Worm (Caenorhabditis elegans) whole organism, early embryonic: ENCODE measurements around the gene pei-2.
A peak's percentile ranks its signal among the peaks of the same experiment; 100 is the strongest.

Source experiments
- B0310.2 ChIP-seq: sonication (generic microtip); optimal IDR thresholded peaks from 2 replicates; lab custom pipeline; 2016; ENCODE audit warnings: mild to moderate bottlenecking, missing genetic modification characterization, missing compliant biosample characterization
- F13C5.2 ChIP-seq: sonication (generic microtip); optimal IDR thresholded peaks from 2 replicates; lab custom pipeline; 2017; ENCODE audit warnings: mild to moderate bottlenecking, missing genetic modification characterization, inconsistent platforms, missing compliant biosample characterization
- aly-1 ChIP-seq: sonication (generic microtip); optimal IDR thresholded peaks from 2 replicates; lab custom pipeline; 2016; ENCODE audit warnings: missing genetic modification characterization, missing compliant biosample characterization
- ama-1 ChIP-seq: fragments of 150-350 bp; optimal IDR thresholded peaks from 2 replicates; lab custom pipeline; 2014
- ceh-13 ChIP-seq: fragments of 200-800 bp; sonication (Bioruptor generic); optimal IDR thresholded peaks from 2 replicates; lab custom pipeline; 2018; ENCODE audit warnings: mild to moderate bottlenecking, missing genetic modification characterization, missing compliant biosample characterization
- ceh-36 ChIP-seq: sonication (generic microtip); optimal IDR thresholded peaks from 2 replicates; lab custom pipeline; 2016; ENCODE audit warnings: missing genetic modification characterization, inconsistent platforms, missing compliant biosample characterization
- ets-7 ChIP-seq: sonication (generic microtip); optimal IDR thresholded peaks from 2 replicates; lab custom pipeline; 2016; ENCODE audit warnings: missing genotype, missing genetic modification characterization, missing compliant biosample characterization
- flt-1 ChIP-seq: fragments of 200-800 bp; sonication (Bioruptor generic); IDR thresholded peaks from 2 replicates; pipeline ENCODE4 v1.3.6; 2022; ENCODE audit warnings: missing genetic modification characterization, missing compliant biosample characterization
- hmbx-1 ChIP-seq: sonication (generic microtip); optimal IDR thresholded peaks from 2 replicates; lab custom pipeline; 2016; ENCODE audit warnings: mild to moderate bottlenecking, missing genetic modification characterization, missing compliant biosample characterization
- hmg-4 ChIP-seq: fragments of 200-800 bp; sonication (Bioruptor generic); optimal IDR thresholded peaks from 2 replicates; lab custom pipeline; 2018; ENCODE audit warnings: mild to moderate bottlenecking, missing genetic modification characterization, missing compliant biosample characterization
- hnd-1 ChIP-seq: sonication (generic microtip); optimal IDR thresholded peaks from 2 replicates; lab custom pipeline; 2016; ENCODE audit warnings: missing genetic modification characterization, missing compliant biosample characterization
- pes-1 ChIP-seq: fragments of 200-800 bp; sonication (Bioruptor generic); IDR thresholded peaks from 2 replicates; pipeline ENCODE4 v1.3.6; 2022; ENCODE audit warnings: missing genetic modification reagents, missing genetic modification characterization, missing compliant biosample characterization
- scrt-1 ChIP-seq: fragments of 200-800 bp; sonication (Bioruptor generic); IDR thresholded peaks from 2 replicates; pipeline ENCODE4 v1.3.6; 2022; ENCODE audit warnings: missing genetic modification characterization, missing compliant biosample characterization
- sea-1 ChIP-seq: fragments of 200-800 bp; sonication (Bioruptor generic); conservative IDR thresholded peaks from 2 replicates; pipeline ENCODE4 v1.3.6; 2022; ENCODE audit warnings: missing genetic modification characterization, missing compliant biosample characterization
- tbx-11 ChIP-seq: fragments of 200-800 bp; sonication (Bioruptor generic); IDR thresholded peaks from 2 replicates; pipeline ENCODE4 v1.3.6; 2022; ENCODE audit warnings: missing genetic modification characterization, missing compliant biosample characterization
- tbx-37 ChIP-seq: fragments of 200-800 bp; sonication (Bioruptor generic); conservative IDR thresholded peaks from 2 replicates; pipeline ENCODE4 v1.3.6; 2022; ENCODE audit warnings: missing genetic modification reagents, missing genetic modification characterization, missing compliant biosample characterization
- tra-4 ChIP-seq: sonication (generic microtip); optimal IDR thresholded peaks from 2 replicates; lab custom pipeline; 2017; ENCODE audit warnings: missing genetic modification characterization, missing compliant biosample characterization

The pei-2 gene

ce11 chrV:1023367-1023766 lies at the start of gene pei-2:
pei-2 (minus strand) TSS chrV:1023467.
- TF ChIP-seq hmg-4 (GFP tag; lab: Kevin White, UChicago) (no peak), flt-1 (GFP tag; lab: Robert Waterston, UW) (no peak)

ce11 chrV:1067468-1067867 lies 44.2 kb upstream of the pei-2 start, which contains the start of gene K10C9.7:
K10C9.7 (minus strand) TSS chrV:1067568.
- no peak for TF ChIP-seq hmg-4 (GFP tag; lab: Kevin White, UChicago)
- no peak for TF ChIP-seq ceh-13
- TF ChIP-seq tbx-37 (GFP tag; lab: Robert Waterston, UW) = no peak
- no peak for TF ChIP-seq flt-1 (GFP tag; lab: Robert Waterston, UW)
- TF ChIP-seq hmbx-1 (tag; lab: Kevin White, UChicago) = no peak
- TF ChIP-seq pes-1 (GFP tag; lab: Robert Waterston, UW) = no peak
- no peak for TF ChIP-seq tbx-11 (GFP tag; lab: Robert Waterston, UW)
- no peak for TF ChIP-seq B0310.2
- TF ChIP-seq hnd-1 (tag; lab: Kevin White, UChicago) = no peak
- TF ChIP-seq aly-1 (tag; lab: Kevin White, UChicago) = no peak
- no peak for TF ChIP-seq sea-1 (GFP tag; lab: Robert Waterston, UW)
- no peak for TF ChIP-seq ceh-36 (tag; lab: Kevin White, UChicago)
- TF ChIP-seq ets-7 = no peak
- TF ChIP-seq ama-1 = no peak
- no peak for TF ChIP-seq F13C5.2 (tag; lab: Kevin White, UChicago)
- TF ChIP-seq tra-4 (tag; lab: Kevin White, UChicago) = no peak
- TF ChIP-seq scrt-1 (GFP tag; lab: Robert Waterston, UW) = no peak

- TF ChIP-seq tbx-11 (GFP tag; lab: Robert Waterston, UW) (no peak), sea-1 (GFP tag; lab: Robert Waterston, UW) (no peak), F13C5.2 (tag; lab: Kevin White, UChicago) (no peak), ama-1 (no peak), hmg-4 (GFP tag; lab: Kevin White, UChicago) (no peak), ceh-36 (tag; lab: Kevin White, UChicago) (no peak), tbx-37 (GFP tag; lab: Robert Waterston, UW) (no peak), aly-1 (tag; lab: Kevin White, UChicago) (no peak), scrt-1 (GFP tag; lab: Robert Waterston, UW) (no peak), pes-1 (GFP tag; lab: Robert Waterston, UW) (no peak), hmbx-1 (tag; lab: Kevin White, UChicago) (no peak), hnd-1 (tag; lab: Kevin White, UChicago) (no peak), B0310.2 (no peak), ceh-13 (no peak), flt-1 (GFP tag; lab: Robert Waterston, UW) (no peak), tra-4 (tag; lab: Kevin White, UChicago) (no peak), ets-7 (no peak)
Observed at ce11 chrV:1064491-1064890, 41.2 kb upstream of the pei-2 start, which contains the start of gene str-67. str-67 (minus strand) TSS chrV:1064591.

- no peak for TF ChIP-seq ceh-36 (tag; lab: Kevin White, UChicago)
- no peak for TF ChIP-seq B0310.2
- TF ChIP-seq tra-4 (tag; lab: Kevin White, UChicago) = no peak
- no peak for TF ChIP-seq sea-1 (GFP tag; lab: Robert Waterston, UW)
- TF ChIP-seq tbx-37 (GFP tag; lab: Robert Waterston, UW) = no peak
- TF ChIP-seq tbx-11 (GFP tag; lab: Robert Waterston, UW) = no peak
- TF ChIP-seq aly-1 (tag; lab: Kevin White, UChicago) = no peak
Observed at ce11 chrV:1061295-1061694, 38.0 kb upstream of the pei-2 start, which contains the start of gene rnst-2. rnst-2 (plus strand) TSS chrV:1061595.

- TF ChIP-seq pes-1 (GFP tag; lab: Robert Waterston, UW) = no peak
- no peak for TF ChIP-seq tra-4 (tag; lab: Kevin White, UChicago)
- TF ChIP-seq tbx-37 (GFP tag; lab: Robert Waterston, UW) = no peak
- TF ChIP-seq tbx-11 (GFP tag; lab: Robert Waterston, UW) = no peak
- TF ChIP-seq ceh-36 (tag; lab: Kevin White, UChicago) = no peak
- TF ChIP-seq ceh-13 = no peak
- no peak for TF ChIP-seq hnd-1 (tag; lab: Kevin White, UChicago)
- no peak for TF ChIP-seq aly-1 (tag; lab: Kevin White, UChicago)
- no peak for TF ChIP-seq hmg-4 (GFP tag; lab: Kevin White, UChicago)
- no peak for TF ChIP-seq ets-7
- TF ChIP-seq B0310.2 = no peak
- no peak for TF ChIP-seq scrt-1 (GFP tag; lab: Robert Waterston, UW)
- TF ChIP-seq F13C5.2 (tag; lab: Kevin White, UChicago) = no peak
- no peak for TF ChIP-seq ama-1
Observed at ce11 chrV:1060219-1060863, 37.1 kb upstream of the pei-2 start.

- no peak for TF ChIP-seq tbx-11 (GFP tag; lab: Robert Waterston, UW)
Observed at ce11 chrV:1053385-1053784, 30.1 kb upstream of the pei-2 start.

ce11 chrV:1052559-1053064 lies 29.3 kb upstream of the pei-2 start, which contains the start of gene K10C9.4:
K10C9.4 (minus strand) TSS chrV:1053014.
- peak; percentile 77 for TF ChIP-seq ceh-36 (tag; lab: Kevin White, UChicago)
- TF ChIP-seq aly-1 (tag; lab: Kevin White, UChicago) = no peak
- no peak for TF ChIP-seq F13C5.2 (tag; lab: Kevin White, UChicago)
- TF ChIP-seq tbx-11 (GFP tag; lab: Robert Waterston, UW) = no peak
